Worm (Caenorhabditis elegans): ENCODE data around the gene acp-3.

DNA sequence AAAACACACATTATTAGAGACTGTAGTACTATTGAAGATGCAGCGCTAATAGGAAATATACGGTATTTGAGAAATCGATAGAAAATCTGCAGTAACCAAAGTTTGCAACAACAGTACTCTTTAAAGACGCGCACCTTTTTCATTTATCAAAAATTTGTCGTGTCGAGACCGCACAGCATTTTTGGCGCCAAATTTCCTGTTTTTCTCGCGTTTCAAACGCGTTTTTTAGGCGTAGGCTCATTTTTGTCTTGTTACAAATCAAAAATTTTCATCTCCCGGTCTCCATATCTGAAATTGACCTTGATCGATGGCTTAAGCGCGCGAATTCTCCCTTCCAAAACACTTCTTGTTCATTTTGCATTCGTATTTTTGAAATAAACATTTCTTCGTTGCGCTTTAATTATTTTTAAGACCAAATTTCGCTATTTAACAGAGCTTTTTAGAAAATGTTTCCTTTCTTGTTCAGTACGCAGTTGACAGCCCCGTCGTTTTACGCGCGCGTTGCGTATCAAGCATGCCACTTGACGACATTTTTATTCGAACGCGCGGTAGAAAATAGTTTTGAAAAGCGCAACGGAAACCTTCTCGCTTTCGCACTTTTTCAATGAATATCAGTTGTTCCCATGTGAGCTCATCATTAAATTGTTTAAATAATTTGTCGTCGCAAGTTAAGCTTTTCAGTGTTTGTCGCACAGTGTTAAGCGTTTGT lies 19.9 kb upstream of the acp-3 start:
- TF ChIP-seq cog-1 (tag; optimal IDR thresholded peaks at IDR 0.05) = no peak
- no peak for TF ChIP-seq ztf-29 (GFP tag; IDR thresholded peaks at IDR 0.05)
- TF ChIP-seq klf-2 (GFP tag; conservative IDR thresholded peaks at IDR 0.05) = no peak
- no peak for TF ChIP-seq ref-1 (GFP tag; conservative IDR thresholded peaks at IDR 0.05)
- TF ChIP-seq flt-1 (GFP tag; IDR thresholded peaks at IDR 0.05) = no peak
- no peak for TF ChIP-seq tab-1 (GFP tag; IDR thresholded peaks at IDR 0.05)
- no peak for TF ChIP-seq T22C8.4 (GFP tag; IDR thresholded peaks at IDR 0.05)

All from whole organism, midembryonic.